Fruit fly (Drosophila melanogaster) whole organism, embryonic: ENCODE measurements around the gene CBP.

Source experiments
- Asciz ChIP-seq: fragments of 200-800 bp; sonication (Bioruptor generic); optimal IDR thresholded peaks from 2 replicates; lab custom pipeline; 2017; ENCODE audit warnings: missing biosample characterization, mild to moderate bottlenecking, missing genetic modification characterization, missing genetic modification reagents
- CG10274 ChIP-seq: fragments of 200-800 bp; sonication (Bioruptor generic); optimal IDR thresholded peaks from 3 replicates; lab custom pipeline; 2017; ENCODE audit warnings: missing biosample characterization, mild to moderate bottlenecking, missing genetic modification characterization
- CG11560 ChIP-seq: fragments of 200-800 bp; sonication (Bioruptor generic); IDR thresholded peaks from 3 replicates; pipeline ENCODE4 v1.3.6; 2022; ENCODE audit warnings: missing biosample characterization, missing genetic modification characterization
- CG11696 ChIP-seq: fragments of 200-800 bp; sonication (Bioruptor generic); IDR thresholded peaks from 2 replicates; pipeline ENCODE4 v1.3.6; 2022; ENCODE audit warnings: missing biosample characterization, missing genetic modification characterization
- CG12155 ChIP-seq: fragments of 200-800 bp; sonication (Bioruptor generic); optimal IDR thresholded peaks from 3 replicates; lab custom pipeline; 2016; ENCODE audit warnings: missing biosample characterization, missing genetic modification characterization
- CG14965 ChIP-seq: fragments of 200-800 bp; sonication (Bioruptor generic); optimal IDR thresholded peaks from 2 replicates; lab custom pipeline; 2016; ENCODE audit warnings: missing biosample characterization, missing genetic modification characterization, borderline replicate concordance
- CG1647 ChIP-seq: fragments of 200-800 bp; sonication (Bioruptor generic); optimal IDR thresholded peaks from 3 replicates; lab custom pipeline; 2016; ENCODE audit warnings: missing biosample characterization, missing genetic modification characterization
- CG17359 ChIP-seq: fragments of 200-800 bp; sonication (Bioruptor generic); optimal IDR thresholded peaks from 3 replicates; lab custom pipeline; 2018; ENCODE audit warnings: missing biosample characterization, mild to moderate bottlenecking, missing genetic modification characterization, moderate library complexity
- CG17361 ChIP-seq: fragments of 200-800 bp; sonication (Bioruptor generic); IDR thresholded peaks from 3 replicates; pipeline ENCODE4 v1.3.6; 2022; ENCODE audit warnings: missing biosample characterization, missing genetic modification characterization
- CG18476 ChIP-seq: fragments of 200-800 bp; sonication (Bioruptor generic); optimal IDR thresholded peaks from 2 replicates; lab custom pipeline; 2016; ENCODE audit warnings: missing biosample characterization, mild to moderate bottlenecking, missing genetic modification characterization
- CG32532 ChIP-seq: fragments of 200-800 bp; sonication (Bioruptor generic); IDR thresholded peaks from 2 replicates; pipeline ENCODE4 v1.3.6; 2022; ENCODE audit warnings: missing biosample characterization, missing genetic modification characterization
- CG33557 ChIP-seq: fragments of 200-800 bp; sonication (Bioruptor generic); optimal IDR thresholded peaks from 2 replicates; lab custom pipeline; 2019; ENCODE audit warnings: missing biosample characterization, mild to moderate bottlenecking, missing genetic modification characterization, moderate library complexity
- CG3847 ChIP-seq: fragments of 200-800 bp; sonication (Bioruptor generic); IDR thresholded peaks from 2 replicates; pipeline ENCODE4 v1.3.6; 2022; ENCODE audit warnings: missing biosample characterization, missing genetic modification characterization
- CG5953 ChIP-seq: fragments of 200-800 bp; sonication (Bioruptor generic); IDR thresholded peaks from 2 replicates; pipeline ENCODE4 v1.3.6; 2022; ENCODE audit warnings: missing biosample characterization, missing genetic modification characterization
- CG6854 ChIP-seq: fragments of 200-800 bp; sonication (Bioruptor generic); optimal IDR thresholded peaks from 3 replicates; lab custom pipeline; 2017; ENCODE audit warnings: missing biosample characterization, mild to moderate bottlenecking, missing genetic modification characterization
- CG7372 ChIP-seq: fragments of 200-800 bp; sonication (Bioruptor generic); IDR thresholded peaks from 2 replicates; pipeline ENCODE4 v1.3.6; 2022; ENCODE audit warnings: missing biosample characterization, missing genetic modification characterization
- CHES-1-like ChIP-seq: fragments of 200-800 bp; sonication (Bioruptor generic); optimal IDR thresholded peaks from 2 replicates; lab custom pipeline; 2016; ENCODE audit warnings: missing biosample characterization, missing genetic modification characterization
- CkIIα-i1 ChIP-seq: fragments of 200-800 bp; sonication (Bioruptor generic); IDR thresholded peaks from 2 replicates; pipeline ENCODE4 v1.3.6; 2022; ENCODE audit warnings: missing biosample characterization, missing genetic modification characterization
- CoRest ChIP-seq: fragments of 200-800 bp; sonication (Bioruptor generic); optimal IDR thresholded peaks from 3 replicates; lab custom pipeline; 2018; ENCODE audit warnings: missing biosample characterization, mild to moderate bottlenecking, missing genetic modification characterization, moderate library complexity
- E2f2 ChIP-seq: fragments of 200-800 bp; sonication (Bioruptor generic); IDR thresholded peaks from 2 replicates; pipeline ENCODE4 v1.3.6; 2022; ENCODE audit warnings: missing biosample characterization, missing genetic modification characterization
- ERR ChIP-seq: fragments of 200-800 bp; sonication (Bioruptor generic); optimal IDR thresholded peaks from 2 replicates; lab custom pipeline; 2016; ENCODE audit warnings: missing biosample characterization, missing genetic modification characterization
- Fer2 ChIP-seq: fragments of 200-800 bp; sonication (Bioruptor generic); optimal IDR thresholded peaks from 2 replicates; lab custom pipeline; 2018; ENCODE audit warnings: missing biosample characterization, mild to moderate bottlenecking, missing genetic modification characterization, moderate library complexity
- H15 ChIP-seq: fragments of 200-800 bp; sonication (Bioruptor generic); IDR thresholded peaks from 3 replicates; pipeline ENCODE4 v1.3.6; 2022; ENCODE audit warnings: missing biosample characterization, missing genetic modification characterization
- HmgD ChIP-seq: fragments of 200-800 bp; sonication (Bioruptor generic); optimal IDR thresholded peaks from 3 replicates; lab custom pipeline; 2016; ENCODE audit warnings: missing biosample characterization, missing genetic modification characterization
- HmgZ ChIP-seq: fragments of 200-800 bp; sonication (Bioruptor generic); optimal IDR thresholded peaks from 2 replicates; lab custom pipeline; 2018; ENCODE audit warnings: missing biosample characterization, mild to moderate bottlenecking, missing genetic modification characterization
- Lim3 ChIP-seq: fragments of 200-800 bp; sonication (Bioruptor generic); IDR thresholded peaks from 2 replicates; pipeline ENCODE4 v1.3.6; 2022; ENCODE audit warnings: missing biosample characterization, missing genetic modification characterization
- Lpt ChIP-seq: fragments of >200 bp; optimal IDR thresholded peaks from 2 replicates; lab custom pipeline; 2018; ENCODE audit warnings: missing biosample characterization, missing genetic modification characterization
- Ravus ChIP-seq: fragments of 200-800 bp; sonication (Bioruptor generic); IDR thresholded peaks from 2 replicates; pipeline ENCODE4 v1.3.6; 2022; ENCODE audit warnings: missing biosample characterization, missing genetic modification characterization
- Stat92E ChIP-seq, 3 experiments: fragments of >200 bp in 2 of 3; fragments of 200-800 bp in 1 of 3; sonication (Bioruptor generic) in 1 of 3; optimal IDR thresholded peaks; 2 replicates each; lab custom pipeline; 2017 to 2019; ENCODE audit warnings: missing biosample characterization in 3 of 3, missing genetic modification characterization in 3 of 3, mild to moderate bottlenecking in 1 of 3, moderate library complexity in 1 of 3
- ac ChIP-seq: fragments of 200-800 bp; sonication (Bioruptor generic); optimal IDR thresholded peaks from 3 replicates; lab custom pipeline; 2017; ENCODE audit warnings: missing biosample characterization, mild to moderate bottlenecking, missing genetic modification characterization
- bsh ChIP-seq, 2 experiments: fragments of 200-800 bp; sonication (Bioruptor generic); optimal IDR thresholded peaks; 2 replicates each; lab custom pipeline; 2017 to 2018; ENCODE audit warnings: mild to moderate bottlenecking in 2 of 2, missing biosample characterization in 2 of 2, missing genetic modification characterization in 2 of 2, moderate library complexity in 1 of 2
- btn ChIP-seq: fragments of 200-800 bp; sonication (Bioruptor generic); optimal IDR thresholded peaks from 2 replicates; lab custom pipeline; 2016; ENCODE audit warnings: missing biosample characterization, missing genetic modification characterization
- chinmo ChIP-seq: fragments of 200-800 bp; sonication (Bioruptor generic); IDR thresholded peaks from 4 replicates; pipeline ENCODE4 v1.3.6; 2022; ENCODE audit warnings: missing biosample characterization, missing genetic modification characterization; ENCODE audit not compliant: partially characterized antibody
- cwo ChIP-seq: fragments of 200-800 bp; sonication (Bioruptor generic); optimal IDR thresholded peaks from 3 replicates; lab custom pipeline; 2017; ENCODE audit warnings: missing biosample characterization, missing genetic modification characterization, mild to moderate bottlenecking, moderate library complexity, missing genetic modification reagents
- da ChIP-seq: fragments of 200-800 bp; sonication (Bioruptor generic); optimal IDR thresholded peaks from 2 replicates; lab custom pipeline; 2016; ENCODE audit warnings: missing biosample characterization, missing genetic modification characterization
- esg ChIP-seq: fragments of 200-800 bp; sonication (Bioruptor generic); conservative IDR thresholded peaks from 2 replicates; pipeline ENCODE4 v1.3.6; 2022; ENCODE audit warnings: missing biosample characterization, missing genetic modification characterization
- ewg ChIP-seq: fragments of 200-800 bp; sonication (Bioruptor generic); optimal IDR thresholded peaks from 3 replicates; lab custom pipeline; 2017; ENCODE audit warnings: mild to moderate bottlenecking, missing biosample characterization, missing genetic modification reagents, missing genetic modification characterization
- ftz-f1 ChIP-seq: fragments of 200-800 bp; sonication (Bioruptor generic); optimal IDR thresholded peaks from 2 replicates; lab custom pipeline; 2016; ENCODE audit warnings: missing biosample characterization, missing genetic modification characterization
- hth ChIP-seq: fragments of >200 bp; optimal IDR thresholded peaks from 2 replicates; lab custom pipeline; 2017; ENCODE audit warnings: inconsistent platforms
- jing ChIP-seq: fragments of 200-800 bp; sonication (Bioruptor generic); optimal IDR thresholded peaks from 2 replicates; lab custom pipeline; 2018; ENCODE audit warnings: missing biosample characterization, mild to moderate bottlenecking, missing genetic modification characterization
- org-1 ChIP-seq: fragments of 200-800 bp; sonication (Bioruptor generic); optimal IDR thresholded peaks from 2 replicates; lab custom pipeline; 2017; ENCODE audit warnings: missing biosample characterization, missing genetic modification characterization
- pfk ChIP-seq: fragments of 200-800 bp; sonication (Bioruptor generic); optimal IDR thresholded peaks from 2 replicates; lab custom pipeline; 2018; ENCODE audit warnings: missing biosample characterization, mild to moderate bottlenecking, missing genetic modification characterization, moderate library complexity
- sens-2 ChIP-seq: fragments of 200-800 bp; sonication (Bioruptor generic); IDR thresholded peaks from 2 replicates; pipeline ENCODE4 v1.3.6; 2022; ENCODE audit warnings: missing biosample characterization, missing genetic modification characterization
- sima ChIP-seq: fragments of 200-800 bp; sonication (Bioruptor generic); optimal IDR thresholded peaks from 2 replicates; lab custom pipeline; 2016; ENCODE audit warnings: missing biosample characterization, missing genetic modification characterization
- slbo ChIP-seq: fragments of 200-800 bp; sonication (Bioruptor generic); IDR thresholded peaks from 2 replicates; pipeline ENCODE4 v1.3.6; 2022; ENCODE audit warnings: missing biosample characterization, missing genetic modification characterization
- so ChIP-seq: fragments of 200-800 bp; sonication (Bioruptor generic); IDR thresholded peaks from 3 replicates; pipeline ENCODE4 v1.3.6; 2022; ENCODE audit warnings: missing biosample characterization, missing genetic modification characterization
- tgo ChIP-seq: fragments of 200-800 bp; sonication (Bioruptor generic); IDR thresholded peaks from 3 replicates; pipeline ENCODE4 v1.3.6; 2022; ENCODE audit warnings: missing biosample characterization, missing genetic modification characterization
- vfl ChIP-seq: fragments of 200-800 bp; sonication (Bioruptor generic); optimal IDR thresholded peaks from 2 replicates; lab custom pipeline; 2016; ENCODE audit warnings: missing biosample characterization, missing genetic modification characterization
- z ChIP-seq: fragments of 200-800 bp; sonication (Bioruptor generic); IDR thresholded peaks from 3 replicates; pipeline ENCODE4 v1.3.6; 2022; ENCODE audit warnings: missing biosample characterization, missing genetic modification characterization
- zen2 ChIP-seq: fragments of 200-800 bp; sonication (Bioruptor generic); IDR thresholded peaks from 3 replicates; pipeline ENCODE4 v1.3.6; 2022; ENCODE audit warnings: missing biosample characterization, missing genetic modification characterization; ENCODE audit not compliant: partially characterized antibody

The CBP gene

DNA sequence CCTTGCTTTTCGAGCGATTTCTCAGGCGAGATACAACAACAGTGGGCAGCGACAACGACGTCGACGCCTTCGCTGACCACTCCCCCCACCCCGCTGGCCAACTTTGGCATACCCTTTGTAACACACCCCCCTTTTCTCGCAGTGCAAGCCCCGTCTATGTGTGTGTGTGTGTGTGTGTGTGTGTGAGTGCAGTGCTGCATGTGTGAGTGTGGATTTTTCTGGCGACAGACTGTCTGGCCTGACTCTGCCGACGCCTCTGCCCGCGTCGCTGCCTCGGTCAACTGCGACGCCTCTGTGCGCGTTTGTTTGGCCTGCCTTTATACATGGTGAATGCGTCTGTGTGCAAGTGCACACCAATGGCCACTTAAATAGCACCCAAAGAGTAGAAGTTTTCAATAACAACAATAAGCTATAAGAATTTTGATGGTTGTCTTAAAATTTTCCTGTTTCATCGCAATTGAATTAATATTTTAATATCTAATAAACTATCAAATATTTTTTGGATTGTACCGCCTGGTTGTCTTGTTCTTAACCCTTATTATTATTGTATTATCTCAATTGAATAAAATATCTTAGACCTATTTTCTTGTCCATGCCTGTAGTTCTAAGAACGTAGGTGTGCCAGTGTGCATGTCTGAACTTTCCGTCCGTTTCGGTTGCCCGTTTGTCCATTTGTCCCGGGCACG is 43.1 kb upstream of the CBP start (continued):
- no peak for TF ChIP-seq CG1647 (GFP tag; lab: Kevin White, UChicago)
- TF ChIP-seq CG18476: peak; percentile 73
- peak; percentile 67 to 97 for TF ChIP-seq bsh (GFP tag; optimal IDR thresholded peaks at IDR 0.05; lab: Kevin White, UChicago)
- peak; percentile 89 for TF ChIP-seq so (GFP tag; lab: Robert Waterston, UW)
- TF ChIP-seq HmgZ (tag; lab: Kevin White, UChicago): peak; percentile 65
- peak; percentile 73 for TF ChIP-seq Fer2 (tag; lab: Kevin White, UChicago)
- TF ChIP-seq E2f2 (GFP tag; lab: Robert Waterston, UW): peak; percentile 51; the same call in 1 of the 2 replicates
- TF ChIP-seq CkIIα-i1: no peak
- peak; percentile 81 for TF ChIP-seq CG6854 (GFP tag; lab: Kevin White, UChicago)
- no peak for TF ChIP-seq CG14965 (GFP tag; lab: Kevin White, UChicago)
- no peak for TF ChIP-seq vfl (GFP tag; lab: Kevin White, UChicago)
- TF ChIP-seq Ravus (GFP tag; lab: Robert Waterston, UW): peak; percentile 27; the same call in 1 of the 2 replicates
- TF ChIP-seq CG32532 (GFP tag; lab: Robert Waterston, UW): peak; percentile 59; the same call in 1 of the 2 replicates
- TF ChIP-seq sima (GFP tag; lab: Kevin White, UChicago): no peak
- peak; percentile 67; the same call in 2 of the 3 replicates for TF ChIP-seq z
- TF ChIP-seq CG3847 (GFP tag; lab: Robert Waterston, UW): peak; percentile 64
- TF ChIP-seq ERR (GFP tag; lab: Kevin White, UChicago): no peak
- peak; percentile 84 for TF ChIP-seq ewg
- TF ChIP-seq ftz-f1 (GFP tag; lab: Kevin White, UChicago): no peak
- peak in 1 of 3 experiments; percentile 99 for TF ChIP-seq Stat92E (GFP tag; optimal IDR thresholded peaks at IDR 0.05; lab: Kevin White, UChicago)
- 0 out of 4 replicates have a peak, but pooled peaks have one; percentile 17 for TF ChIP-seq chinmo (GFP tag; lab: Robert Waterston, UW)
- TF ChIP-seq btn (GFP tag; lab: Kevin White, UChicago): no peak
- no peak for TF ChIP-seq CHES-1-like (GFP tag; lab: Kevin White, UChicago)
- no peak for TF ChIP-seq hth
- peak; percentile 81 for TF ChIP-seq sens-2 (GFP tag; lab: Robert Waterston, UW)
- peak; percentile 32; the same call in 1 of the 2 replicates for TF ChIP-seq slbo (GFP tag; lab: Robert Waterston, UW)
- TF ChIP-seq CG17359: peak; percentile 93
- TF ChIP-seq da: no peak
- 0 out of 3 replicates have a peak, but pooled peaks have one; percentile 46 for TF ChIP-seq CG11560 (tag; lab: Robert Waterston, UW)
- TF ChIP-seq CG17361 (GFP tag; lab: Robert Waterston, UW): peak; percentile 86
- TF ChIP-seq ac (GFP tag; lab: Kevin White, UChicago): peak; percentile 88
- peak; percentile 67; the same call in 1 of the 2 replicates for TF ChIP-seq CG7372 (GFP tag; lab: Robert Waterston, UW)
- peak; percentile 95 for TF ChIP-seq CoRest (tag; lab: Kevin White, UChicago)
- TF ChIP-seq CG10274 (GFP tag; lab: Kevin White, UChicago): peak; percentile 55
- peak; percentile 69 for TF ChIP-seq jing (GFP tag; lab: Kevin White, UChicago)
- peak; percentile 96 for TF ChIP-seq CG11696 (GFP tag; lab: Robert Waterston, UW)
- TF ChIP-seq H15: peak; percentile 71
- TF ChIP-seq cwo (GFP tag; lab: Kevin White, UChicago): peak; percentile 74
- TF ChIP-seq Lim3: peak; percentile 52
- no peak for TF ChIP-seq zen2 (GFP tag; lab: Robert Waterston, UW)
- peak; percentile 78 for TF ChIP-seq tgo
- TF ChIP-seq Asciz (GFP tag; lab: Kevin White, UChicago): peak; percentile 96
- peak; percentile 84 for TF ChIP-seq org-1 (GFP tag; lab: Kevin White, UChicago)
- TF ChIP-seq CG33557 (GFP tag; lab: Kevin White, UChicago): peak; percentile 96
- no peak for TF ChIP-seq Lpt (GFP tag; lab: Kevin White, UChicago)
- peak; percentile 54 for TF ChIP-seq CG12155 (GFP tag; lab: Kevin White, UChicago)
- TF ChIP-seq CG5953 (GFP tag; lab: Robert Waterston, UW): peak; percentile 75
- peak; percentile 53 for TF ChIP-seq pfk
- TF ChIP-seq esg (GFP tag; lab: Robert Waterston, UW): peak; percentile 82
- TF ChIP-seq HmgD (GFP tag; lab: Kevin White, UChicago): no peak
